Worm (Caenorhabditis elegans) whole organism, L4 larva: ENCODE measurements around the gene C39B5.6.

Source experiments
- D1046.2 ChIP-seq: fragments of 200-800 bp; sonication (Bioruptor generic); IDR thresholded peaks from 2 replicates; pipeline ENCODE4 v1.3.6; 2022; ENCODE audit warnings: missing genetic modification characterization, missing compliant biosample characterization
- F26F4.8 ChIP-seq: fragments of 200-800 bp; sonication (Bioruptor generic); conservative IDR thresholded peaks from 2 replicates; pipeline ENCODE4 v1.3.6; 2022; ENCODE audit warnings: missing genetic modification characterization, missing compliant biosample characterization
- F44E2.7 ChIP-seq: fragments of 200-800 bp; sonication (Bioruptor generic); IDR thresholded peaks from 2 replicates; pipeline ENCODE4 v2.1.2; 2022; ENCODE audit warnings: missing genetic modification characterization, missing compliant biosample characterization
- T20F7.1 ChIP-seq: fragments of 200-800 bp; sonication (Bioruptor generic); optimal IDR thresholded peaks from 2 replicates; lab custom pipeline; 2018; ENCODE audit warnings: mild to moderate bottlenecking, missing genetic modification characterization, missing compliant biosample characterization
- T26A8.4 ChIP-seq: fragments of 200-800 bp; sonication (Bioruptor generic); IDR thresholded peaks from 2 replicates; pipeline ENCODE4 v1.3.6; 2022; ENCODE audit warnings: missing genetic modification characterization, missing compliant biosample characterization
- Y105C5A.15 ChIP-seq: fragments of 200-800 bp; sonication (Bioruptor generic); IDR thresholded peaks from 2 replicates; pipeline ENCODE4 v1.3.6; 2022; ENCODE audit warnings: missing genetic modification characterization, missing compliant biosample characterization
- ZK546.5 ChIP-seq, 2 experiments: sonication (generic microtip); optimal IDR thresholded peaks; 2 replicates each; lab custom pipeline; 2017; ENCODE audit warnings: missing biosample characterization in 2 of 2, missing genetic modification characterization in 2 of 2
- aha-1 ChIP-seq: fragments of 150-350 bp; peaks from one replicate; lab custom pipeline; 2014; ENCODE audit warnings: missing biosample characterization, missing genetic modification characterization
- ama-1 ChIP-seq: fragments of 150-350 bp; optimal IDR thresholded peaks from 2 replicates; lab custom pipeline; 2014; ENCODE audit warnings: inconsistent platforms, mixed read lengths
- ctbp-1 ChIP-seq: fragments of 200-800 bp; sonication (Bioruptor generic); IDR thresholded peaks from 2 replicates; pipeline ENCODE4 v1.3.6; 2022; ENCODE audit warnings: missing genetic modification reagents, missing genetic modification characterization, missing compliant biosample characterization
- dmd-8 ChIP-seq: fragments of 200-800 bp; sonication (Bioruptor generic); IDR thresholded peaks from 2 replicates; pipeline ENCODE4 v1.3.6; 2022; ENCODE audit warnings: missing genetic modification characterization, missing compliant biosample characterization
- fkh-10 ChIP-seq: fragments of 150-350 bp; optimal IDR thresholded peaks from 2 replicates; lab custom pipeline; 2014; ENCODE audit warnings: missing biosample characterization, missing genetic modification reagents, missing genetic modification characterization
- lim-7 ChIP-seq: fragments of 200-800 bp; sonication (Bioruptor generic); IDR thresholded peaks from 2 replicates; pipeline ENCODE4 v1.3.6; 2022; ENCODE audit warnings: missing genetic modification characterization, missing compliant biosample characterization
- lin-38 ChIP-seq: fragments of 200-800 bp; sonication (Bioruptor generic); IDR thresholded peaks from 2 replicates; pipeline ENCODE4 v1.3.6; 2022; ENCODE audit warnings: missing genetic modification reagents, missing genetic modification characterization, missing compliant biosample characterization
- lir-3 ChIP-seq: sonication (generic microtip); optimal IDR thresholded peaks from 2 replicates; lab custom pipeline; 2016; ENCODE audit warnings: mild to moderate bottlenecking, missing genetic modification characterization, missing compliant biosample characterization
- madf-5 ChIP-seq, 2 experiments: fragments of 200-800 bp; sonication (Bioruptor generic); IDR thresholded peaks; 2 replicates each; pipeline ENCODE4 v1.3.6; 2022; ENCODE audit warnings: missing compliant biosample characterization in 2 of 2, missing genetic modification characterization in 2 of 2
- mep-1 ChIP-seq: fragments of 150-350 bp; sonication (generic microtip); optimal IDR thresholded peaks from 3 replicates; lab custom pipeline; 2014; ENCODE audit warnings: missing biosample characterization, missing genetic modification characterization
- mes-2 ChIP-seq: sonication (generic microtip); optimal IDR thresholded peaks from 2 replicates; lab custom pipeline; 2016; ENCODE audit warnings: missing genotype, mild to moderate bottlenecking, missing genetic modification characterization, missing compliant biosample characterization; ENCODE audit not compliant: poor library complexity, severe bottlenecking
- nhr-111 ChIP-seq: fragments of 200-800 bp; sonication (Bioruptor generic); optimal IDR thresholded peaks from 2 replicates; lab custom pipeline; 2018; ENCODE audit warnings: mild to moderate bottlenecking, missing genetic modification characterization, missing compliant biosample characterization
- nhr-41 ChIP-seq: fragments of 200-800 bp; sonication (Bioruptor generic); IDR thresholded peaks from 2 replicates; pipeline ENCODE4 v1.3.6; 2022; ENCODE audit warnings: missing genetic modification reagents, missing genetic modification characterization, missing compliant biosample characterization
- nhr-42 ChIP-seq: fragments of 200-800 bp; sonication (Bioruptor generic); IDR thresholded peaks from 2 replicates; pipeline ENCODE4 v1.3.6; 2022; ENCODE audit warnings: missing genetic modification characterization, missing compliant biosample characterization
- nhr-48 ChIP-seq: sonication (generic microtip); optimal IDR thresholded peaks from 2 replicates; lab custom pipeline; 2016; ENCODE audit warnings: mild to moderate bottlenecking, missing genetic modification characterization, missing compliant biosample characterization
- nhr-6 ChIP-seq: fragments of 150-350 bp; optimal IDR thresholded peaks from 2 replicates; lab custom pipeline; 2014; ENCODE audit warnings: missing biosample characterization, missing genetic modification characterization
- nhr-76 ChIP-seq: fragments of 150-350 bp; optimal IDR thresholded peaks from 2 replicates; lab custom pipeline; 2014; ENCODE audit warnings: missing biosample characterization, missing genetic modification characterization
- pqm-1 ChIP-seq: sonication (generic microtip); optimal IDR thresholded peaks from 2 replicates; lab custom pipeline; 2017; ENCODE audit warnings: missing biosample characterization, missing genetic modification characterization
- sdz-12 ChIP-seq: fragments of 200-800 bp; sonication (Bioruptor generic); optimal IDR thresholded peaks from 2 replicates; lab custom pipeline; 2018; ENCODE audit warnings: mild to moderate bottlenecking, missing genetic modification characterization, missing compliant biosample characterization
- skn-1 ChIP-seq: fragments of 150-350 bp; optimal IDR thresholded peaks from 2 replicates; lab custom pipeline; 2014; ENCODE audit warnings: missing biosample characterization, missing genetic modification characterization
- snpc-4 ChIP-seq: fragments of 150-350 bp; optimal IDR thresholded peaks from 2 replicates; lab custom pipeline; 2014; ENCODE audit warnings: missing biosample characterization, missing genetic modification characterization
- unc-130 ChIP-seq: sonication (generic microtip); optimal IDR thresholded peaks from 2 replicates; lab custom pipeline; 2016; ENCODE audit warnings: missing genetic modification reagents, missing genetic modification characterization, missing compliant biosample characterization
- unc-62 ChIP-seq, 3 experiments: fragments of 150-350 bp in 1 of 3; sonication (generic microtip); optimal IDR thresholded peaks in 2 of 3; peaks in 1 of 3; 1 replicate in 1 of 3; 2 replicates in 2 of 3; lab custom pipeline; 2014 to 2017; ENCODE audit warnings: missing biosample characterization in 3 of 3, missing genetic modification characterization in 3 of 3, missing genetic modification reagents in 3 of 3, missing genotype in 1 of 3
- vab-7 ChIP-seq: fragments of 200-800 bp; sonication (Bioruptor generic); IDR thresholded peaks from 2 replicates; pipeline ENCODE4 v1.3.6; 2022; ENCODE audit warnings: missing genetic modification reagents, missing genetic modification characterization, missing compliant biosample characterization
- zfp-2 ChIP-seq: sonication (generic microtip); optimal IDR thresholded peaks from 2 replicates; lab custom pipeline; 2016; ENCODE audit warnings: mild to moderate bottlenecking, missing genetic modification characterization, missing compliant biosample characterization
- zip-11 ChIP-seq: fragments of 200-800 bp; sonication (Bioruptor generic); IDR thresholded peaks from 2 replicates; pipeline ENCODE4 v1.3.6; 2022; ENCODE audit warnings: missing genetic modification characterization, missing compliant biosample characterization
- ztf-11 ChIP-seq: fragments of 150-350 bp; optimal IDR thresholded peaks from 2 replicates; lab custom pipeline; 2014; ENCODE audit warnings: missing biosample characterization, missing genetic modification characterization

Gene C39B5.6

ce11 chrIII:2232360-2232759 is 34.6 kb downstream of the C39B5.6 start, which contains the start of gene fbxa-47:
fbxa-47 (minus strand) TSS chrIII:2232460.
- TF ChIP-seq ztf-11 (tag; lab: Kevin White, UChicago), result no peak
- TF ChIP-seq F26F4.8 (GFP tag; lab: Robert Waterston, UW), result no peak
- TF ChIP-seq lim-7 (GFP tag; lab: Robert Waterston, UW), result no peak
- no peak for TF ChIP-seq ctbp-1 (GFP tag; lab: Robert Waterston, UW)
- no peak for TF ChIP-seq nhr-6 (tag; lab: Kevin White, UChicago)
- no peak for TF ChIP-seq mep-1 (tag; lab: Kevin White, UChicago)
- TF ChIP-seq ama-1 (lab: Kevin White, UChicago), result no peak
- no peak for TF ChIP-seq lir-3 (tag; lab: Kevin White, UChicago)
- TF ChIP-seq dmd-8 (GFP tag; lab: Robert Waterston, UW), result no peak
- no peak for TF ChIP-seq nhr-41 (GFP tag; lab: Robert Waterston, UW)
- TF ChIP-seq nhr-111 (GFP tag; lab: Kevin White, UChicago), result no peak
- TF ChIP-seq nhr-48 (tag; lab: Kevin White, UChicago), result no peak
- no peak for TF ChIP-seq lin-38 (GFP tag; lab: Robert Waterston, UW)
- TF ChIP-seq madf-5 (GFP tag; IDR thresholded peaks at IDR 0.05; lab: Robert Waterston, UW), result no peak
- TF ChIP-seq ZK546.5 (tag; optimal IDR thresholded peaks at IDR 0.05; lab: Kevin White, UChicago), result no peak
- no peak for TF ChIP-seq zfp-2 (tag; lab: Kevin White, UChicago)
- no peak for TF ChIP-seq vab-7 (GFP tag; lab: Robert Waterston, UW)
- TF ChIP-seq mes-2 (tag; lab: Kevin White, UChicago), result no peak

DNA sequence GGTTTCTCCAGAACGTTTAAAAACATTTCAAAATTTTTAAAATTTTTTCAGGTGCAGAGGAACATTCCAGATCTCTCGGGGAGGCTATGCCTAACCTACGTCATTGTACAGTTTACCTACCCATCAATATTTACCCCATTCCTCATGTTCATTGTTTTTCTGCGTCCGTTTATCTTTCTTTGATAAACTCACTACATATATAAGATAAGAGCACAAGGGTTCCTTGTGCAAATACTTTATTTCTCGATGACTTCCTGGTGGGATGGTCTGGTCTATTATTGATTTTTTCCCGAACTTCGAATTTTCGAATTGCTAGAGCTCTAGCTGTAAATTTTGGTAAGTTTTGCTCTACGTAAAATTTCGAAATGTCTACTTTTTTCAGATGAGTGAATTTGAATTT is 35.6 kb downstream of the C39B5.6 start:
- TF ChIP-seq D1046.2 (no peak), mes-2 (tag; lab: Kevin White, UChicago) (no peak), fkh-10 (GFP tag; lab: Kevin White, UChicago) (no peak), aha-1 (no peak), nhr-42 (no peak), unc-130 (GFP tag; lab: Kevin White, UChicago) (no peak), skn-1 (no peak), lim-7 (GFP tag; lab: Robert Waterston, UW) (no peak), T20F7.1 (GFP tag; lab: Kevin White, UChicago) (no peak), T26A8.4 (GFP tag; lab: Robert Waterston, UW) (no peak), unc-62 (GFP tag; optimal IDR thresholded peaks at IDR 0.05 in 1 of 2; lab: Kevin White, UChicago) (no peak), unc-62 (tag; optimal IDR thresholded peaks at IDR 0.05; lab: Kevin White, UChicago) (no peak), nhr-48 (tag; lab: Kevin White, UChicago) (no peak), F26F4.8 (GFP tag; lab: Robert Waterston, UW) (no peak), F44E2.7 (GFP tag; lab: Robert Waterston, UW) (no peak), Y105C5A.15 (GFP tag; lab: Robert Waterston, UW) (no peak)

ce11 chrIII:2234192-2234934 is 36.6 kb downstream of the C39B5.6 start, which contains the start of gene C39B5.2:
C39B5.2 (plus strand) TSS chrIII:2234884.
- no peak for TF ChIP-seq snpc-4 (tag; lab: Kevin White, UChicago)
- TF ChIP-seq lir-3 (tag; lab: Kevin White, UChicago), result no peak
- TF ChIP-seq pqm-1 (tag; lab: Kevin White, UChicago), result no peak
- no peak for TF ChIP-seq sdz-12 (GFP tag; lab: Kevin White, UChicago)
- TF ChIP-seq T26A8.4 (GFP tag; lab: Robert Waterston, UW), result no peak
- no peak for TF ChIP-seq nhr-76 (tag; lab: Kevin White, UChicago)
- no peak for TF ChIP-seq zip-11 (GFP tag; lab: Robert Waterston, UW)
- no peak for TF ChIP-seq unc-62 (GFP tag; optimal IDR thresholded peaks at IDR 0.05 in 1 of 2; lab: Kevin White, UChicago)
- no peak for TF ChIP-seq unc-62 (tag; optimal IDR thresholded peaks at IDR 0.05; lab: Kevin White, UChicago)
